Fruit fly (Drosophila melanogaster) whole organism, pupa: Measurements from ENCODE around the gene spas.

Source experiments
- CG10348 ChIP-seq: fragments of 200-800 bp; sonication (Bioruptor generic); IDR thresholded peaks from 2 replicates; pipeline ENCODE4 v1.3.6; 2022; ENCODE audit warnings: missing biosample characterization, missing genetic modification characterization
- CG12605 ChIP-seq: fragments of 200-800 bp; sonication (Bioruptor generic); IDR thresholded peaks from 2 replicates; pipeline ENCODE4 v1.3.6; 2022; ENCODE audit warnings: missing biosample characterization, missing genetic modification characterization
- CG13204 ChIP-seq: fragments of 200-800 bp; sonication (Bioruptor generic); optimal IDR thresholded peaks from 2 replicates; lab custom pipeline; 2018; ENCODE audit warnings: missing biosample characterization, mild to moderate bottlenecking, missing genetic modification characterization, moderate library complexity
- CG14655 ChIP-seq: fragments of 200-800 bp; sonication (Bioruptor generic); optimal IDR thresholded peaks from 3 replicates; lab custom pipeline; 2017; ENCODE audit warnings: mild to moderate bottlenecking, missing biosample characterization, missing genetic modification reagents, missing genetic modification characterization
- CG15710 ChIP-seq: fragments of 200-800 bp; sonication (Bioruptor generic); optimal IDR thresholded peaks from 2 replicates; lab custom pipeline; 2018; ENCODE audit warnings: missing biosample characterization, mild to moderate bottlenecking, missing genetic modification characterization, moderate library complexity
- CG17806 ChIP-seq: fragments of 200-800 bp; sonication (Bioruptor generic); optimal IDR thresholded peaks from 2 replicates; lab custom pipeline; 2018; ENCODE audit warnings: missing biosample characterization, mild to moderate bottlenecking, missing genetic modification characterization, moderate library complexity
- CG32121 ChIP-seq: fragments of 200-800 bp; sonication (Bioruptor generic); IDR thresholded peaks from 2 replicates; pipeline ENCODE4 v1.3.6; 2022; ENCODE audit warnings: missing biosample characterization, missing genetic modification characterization
- CG34367 ChIP-seq: fragments of 200-800 bp; sonication (Bioruptor generic); optimal IDR thresholded peaks from 2 replicates; lab custom pipeline; 2018; ENCODE audit warnings: missing biosample characterization, mild to moderate bottlenecking, missing genetic modification characterization
- CG4496 ChIP-seq: fragments of 200-800 bp; sonication (Bioruptor generic); IDR thresholded peaks from 3 replicates; pipeline ENCODE4 v1.3.6; 2022; ENCODE audit warnings: missing biosample characterization, missing genetic modification characterization
- CG8159 ChIP-seq: fragments of 200-800 bp; sonication (Bioruptor generic); optimal IDR thresholded peaks from 3 replicates; lab custom pipeline; 2018; ENCODE audit warnings: missing biosample characterization, mild to moderate bottlenecking, missing genetic modification characterization, moderate library complexity
- CG8301 ChIP-seq: fragments of 200-800 bp; sonication (Bioruptor generic); optimal IDR thresholded peaks from 2 replicates; lab custom pipeline; 2018; ENCODE audit warnings: missing biosample characterization, mild to moderate bottlenecking, missing genetic modification characterization
- CG9948 ChIP-seq: fragments of 200-800 bp; sonication (Bioruptor generic); optimal IDR thresholded peaks from 2 replicates; lab custom pipeline; 2018; ENCODE audit warnings: missing biosample characterization, mild to moderate bottlenecking, missing genetic modification characterization, moderate library complexity
- D1 ChIP-seq: fragments of 200-800 bp; sonication (Bioruptor generic); optimal IDR thresholded peaks from 2 replicates; lab custom pipeline; 2018; ENCODE audit warnings: missing biosample characterization, mild to moderate bottlenecking, missing genetic modification characterization, moderate library complexity
- EcR ChIP-seq: fragments of 200-800 bp; sonication (Bioruptor generic); optimal IDR thresholded peaks from 3 replicates; lab custom pipeline; 2019; ENCODE audit warnings: missing biosample characterization, missing genetic modification characterization, mild to moderate bottlenecking, moderate library complexity, missing genetic modification reagents
- Ets98B ChIP-seq: fragments of 200-800 bp; sonication (Bioruptor generic); IDR thresholded peaks from 2 replicates; pipeline ENCODE4 v1.3.6; 2022; ENCODE audit warnings: missing biosample characterization, missing genetic modification characterization
- Pif1A ChIP-seq: fragments of 200-800 bp; sonication (Bioruptor generic); optimal IDR thresholded peaks from 3 replicates; lab custom pipeline; 2016; ENCODE audit warnings: missing biosample characterization, missing genetic modification characterization
- Pif1B ChIP-seq: fragments of 200-800 bp; sonication (Bioruptor generic); optimal IDR thresholded peaks from 3 replicates; lab custom pipeline; 2016; ENCODE audit warnings: missing biosample characterization, missing genetic modification characterization
- Snoo ChIP-seq: fragments of 200-800 bp; sonication (Bioruptor generic); optimal IDR thresholded peaks from 3 replicates; lab custom pipeline; 2017; ENCODE audit warnings: missing biosample characterization, mild to moderate bottlenecking, missing genetic modification characterization, inconsistent platforms
- fd96Ca ChIP-seq: fragments of 200-800 bp; sonication (Bioruptor generic); IDR thresholded peaks from 3 replicates; pipeline ENCODE4 v1.3.6; 2022; ENCODE audit warnings: missing biosample characterization, missing genetic modification characterization
- gl ChIP-seq: fragments of 200-800 bp; sonication (Bioruptor generic); optimal IDR thresholded peaks from 2 replicates; lab custom pipeline; 2018; ENCODE audit warnings: missing biosample characterization, mild to moderate bottlenecking, missing genetic modification characterization
- rn ChIP-seq: fragments of 200-800 bp; sonication (Bioruptor generic); IDR thresholded peaks from 2 replicates; pipeline ENCODE4 v1.3.6; 2022; ENCODE audit warnings: missing biosample characterization, missing genetic modification characterization

spas gene

dm6 chr3R:24010637-24011214 is 27.3 kb upstream of the spas start:
- TF ChIP-seq CG13204 (GFP tag; lab: Kevin White, UChicago) (peak; percentile 46), CG9948 (tag; lab: Kevin White, UChicago) (no peak), CG15710 (tag; lab: Kevin White, UChicago) (peak; percentile 7), CG10348 (GFP tag; lab: Robert Waterston, UW) (no peak), CG8159 (tag; lab: Kevin White, UChicago) (peak; percentile 21), D1 (no peak), CG12605 (GFP tag; lab: Robert Waterston, UW) (peak; percentile 55), Pif1B (no peak), gl (tag; lab: Kevin White, UChicago) (no peak), fd96Ca (GFP tag; lab: Robert Waterston, UW) (peak; percentile 51; the same call in 2 of the 3 replicates), CG17806 (tag; lab: Kevin White, UChicago) (no peak), rn (GFP tag; lab: Robert Waterston, UW) (0 out of 2 replicates have a peak, but pooled peaks have one; percentile 13), CG4496 (peak; percentile 75; the same call in 2 of the 3 replicates), Snoo (peak; percentile 16), EcR (no peak), CG34367 (tag; lab: Kevin White, UChicago) (no peak), CG14655 (GFP tag; lab: Kevin White, UChicago) (peak; percentile 62), Ets98B (GFP tag; lab: Robert Waterston, UW) (peak; percentile 61), CG32121 (GFP tag; lab: Robert Waterston, UW) (peak; percentile 72), Pif1A (GFP tag; lab: Kevin White, UChicago) (peak; percentile 39), CG8301 (tag; lab: Kevin White, UChicago) (peak; percentile 53)

- TF ChIP-seq Pif1A (GFP tag; lab: Kevin White, UChicago) (no peak), CG9948 (tag; lab: Kevin White, UChicago) (no peak), CG17806 (tag; lab: Kevin White, UChicago) (no peak), Ets98B (GFP tag; lab: Robert Waterston, UW) (no peak)
- TF ChIP-seq, all 21 proteins: peak for 0
Observed at dm6 chr3R:24012038-24012693, 25.8 kb upstream of the spas start.

dm6 chr3R:24014600-24014999 is 23.4 kb upstream of the spas start:
- peak; percentile 30 for TF ChIP-seq CG15710 (tag; lab: Kevin White, UChicago)
- TF ChIP-seq CG14655 (GFP tag; lab: Kevin White, UChicago), result no peak
- no peak for TF ChIP-seq CG32121 (GFP tag; lab: Robert Waterston, UW)
- no peak for TF ChIP-seq CG10348 (GFP tag; lab: Robert Waterston, UW)
- 0 out of 3 replicates have a peak, but pooled peaks have one; percentile 25 for TF ChIP-seq CG4496
- TF ChIP-seq, all 21 proteins: peak for 2

dm6 chr3R:24015449-24015848 is 22.6 kb upstream of the spas start:
- no peak for TF ChIP-seq rn (GFP tag; lab: Robert Waterston, UW)

dm6 chr3R:24015939-24016913 is 21.8 kb upstream of the spas start:
- TF ChIP-seq CG17806 (tag; lab: Kevin White, UChicago) (no peak), D1 (no peak), CG12605 (GFP tag; lab: Robert Waterston, UW) (0 out of 2 replicates have a peak, but pooled peaks have one; percentile 45), CG9948 (tag; lab: Kevin White, UChicago) (no peak), CG32121 (GFP tag; lab: Robert Waterston, UW) (0 out of 2 replicates have a peak, but pooled peaks have one; percentile 19), CG10348 (GFP tag; lab: Robert Waterston, UW) (no peak), CG4496 (peak; percentile 34; the same call in 1 of the 3 replicates), gl (tag; lab: Kevin White, UChicago) (no peak), Ets98B (GFP tag; lab: Robert Waterston, UW) (0 out of 2 replicates have a peak, but pooled peaks have one; percentile 22), EcR (peak; percentile 92), Pif1A (GFP tag; lab: Kevin White, UChicago) (no peak), Snoo (no peak), Pif1B (no peak), rn (GFP tag; lab: Robert Waterston, UW) (no peak), CG34367 (tag; lab: Kevin White, UChicago) (no peak), CG8159 (tag; lab: Kevin White, UChicago) (no peak), CG8301 (tag; lab: Kevin White, UChicago) (no peak), CG13204 (GFP tag; lab: Kevin White, UChicago) (no peak), fd96Ca (GFP tag; lab: Robert Waterston, UW) (0 out of 3 replicates have a peak, but pooled peaks have one; percentile 45), CG15710 (tag; lab: Kevin White, UChicago) (no peak), CG14655 (GFP tag; lab: Kevin White, UChicago) (no peak)
- TF ChIP-seq, all 21 proteins: peak for 6
